Worm (Caenorhabditis elegans) whole organism, mixed stage, embryonic: Measurements from ENCODE around the gene srg-62.

ENCODE experiments used
- bed-3 ChIP-seq: fragments of 200-800 bp; sonication (Bioruptor generic); optimal IDR thresholded peaks from 3 replicates; lab custom pipeline; 2018; ENCODE audit warnings: mild to moderate bottlenecking, missing genetic modification characterization, moderate library complexity, missing compliant biosample characterization
- ceh-39 ChIP-seq: fragments of 150-350 bp; optimal IDR thresholded peaks from 2 replicates; lab custom pipeline; 2014; ENCODE audit warnings: missing biosample characterization, missing genetic modification characterization
- cnd-1 ChIP-seq: fragments of 200-800 bp; sonication (Bioruptor generic); optimal IDR thresholded peaks from 2 replicates; lab custom pipeline; 2018; ENCODE audit warnings: mild to moderate bottlenecking, missing genetic modification characterization, missing compliant biosample characterization
- lin-13 ChIP-seq: fragments of 150-350 bp; optimal IDR thresholded peaks from 2 replicates; lab custom pipeline; 2014; ENCODE audit warnings: missing biosample characterization, missing genetic modification characterization
- lsy-2 ChIP-seq: fragments of 150-350 bp; optimal IDR thresholded peaks from 2 replicates; lab custom pipeline; 2014; ENCODE audit warnings: missing biosample characterization, missing genetic modification characterization
- nhr-12 ChIP-seq: fragments of 150-350 bp; optimal IDR thresholded peaks from 2 replicates; lab custom pipeline; 2014; ENCODE audit warnings: missing biosample characterization, missing genetic modification characterization
- nhr-237 ChIP-seq: fragments of 150-350 bp; optimal IDR thresholded peaks from 2 replicates; lab custom pipeline; 2014; ENCODE audit warnings: missing biosample characterization, missing genetic modification characterization
- nhr-76 ChIP-seq: sonication (generic microtip); optimal IDR thresholded peaks from 2 replicates; lab custom pipeline; 2017; ENCODE audit warnings: missing biosample characterization, missing genetic modification characterization
- pha-4 ChIP-seq: fragments of 150-350 bp; optimal IDR thresholded peaks from 2 replicates; lab custom pipeline; 2018; ENCODE audit warnings: missing biosample characterization, missing genetic modification reagents, missing genetic modification characterization
- sem-2 ChIP-seq: fragments of 200-800 bp; sonication (Bioruptor generic); optimal IDR thresholded peaks from 2 replicates; lab custom pipeline; 2018; ENCODE audit warnings: mild to moderate bottlenecking, missing genetic modification characterization, missing compliant biosample characterization
- unc-62 ChIP-seq: fragments of 150-350 bp; optimal IDR thresholded peaks from 2 replicates; lab custom pipeline; 2014; ENCODE audit warnings: missing biosample characterization, missing genetic modification reagents, missing genetic modification characterization
- ztf-11 ChIP-seq: fragments of 150-350 bp; optimal IDR thresholded peaks from 2 replicates; lab custom pipeline; 2014; ENCODE audit warnings: missing biosample characterization, missing genetic modification characterization

ce11 chrV:2771560-2771959 lies 29.4 kb upstream of the srg-62 start, which contains the start of gene srh-56:
- TF ChIP-seq nhr-76 (no peak), cnd-1 (tag; lab: Kevin White, UChicago) (no peak), pha-4 (tag; lab: Kevin White, UChicago) (no peak), lsy-2 (tag; lab: Kevin White, UChicago) (no peak), sem-2 (GFP tag; lab: Kevin White, UChicago) (no peak), ztf-11 (tag; lab: Kevin White, UChicago) (no peak), unc-62 (GFP tag; lab: Kevin White, UChicago) (no peak), ceh-39 (tag; lab: Kevin White, UChicago) (no peak), nhr-12 (no peak), nhr-237 (tag; lab: Kevin White, UChicago) (no peak), lin-13 (tag; lab: Kevin White, UChicago) (no peak), bed-3 (GFP tag; lab: Kevin White, UChicago) (no peak)
